Fruit fly (Drosophila melanogaster): ENCODE data around the gene EMC4.

EMC4 gene

DNA sequence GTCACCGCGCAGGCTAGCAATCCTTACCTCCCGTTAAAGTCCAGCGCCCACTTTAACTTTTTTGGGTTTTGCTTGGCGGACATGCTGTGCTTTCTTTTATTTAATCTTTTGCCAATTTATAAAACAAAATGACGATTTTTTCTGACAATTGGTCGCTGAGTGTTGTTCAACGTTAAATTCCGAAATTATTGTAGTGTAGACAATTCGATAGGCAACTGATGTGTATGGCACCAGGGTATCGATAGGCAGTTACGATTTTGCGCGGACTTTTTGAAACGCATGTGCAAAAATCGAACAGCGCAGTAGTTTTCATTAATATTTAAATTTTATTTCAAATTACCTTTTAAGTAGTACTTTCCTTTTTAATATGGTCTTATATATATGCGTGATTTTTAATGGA, at the start of gene EMC4:
Gene EMC4 (minus strand): TSS at position 174 of the 400 bp plus-strand sequence.
- TF ChIP-seq kay (GFP tag; optimal IDR thresholded peaks at IDR 0.05), result peak; percentile 44
- TF ChIP-seq CG18619 (GFP tag; optimal IDR thresholded peaks at IDR 0.05), result peak; percentile 7
- peak; percentile 14 for TF ChIP-seq CTCF (GFP tag; optimal IDR thresholded peaks at IDR 0.05)
- peak; percentile 82; the same call in 2 of the 3 replicates for TF ChIP-seq Opbp (GFP tag; IDR thresholded peaks at IDR 0.05; ENCODE audit: partially characterized antibody)
- TF ChIP-seq CG7556 (GFP tag; optimal IDR thresholded peaks at IDR 0.05), result peak; percentile 29
- TF ChIP-seq Rfx (GFP tag; IDR thresholded peaks at IDR 0.05), result peak; percentile 78
- peak; percentile 36; the same call in 2 of the 3 replicates for TF ChIP-seq CG11456 (GFP tag; IDR thresholded peaks at IDR 0.05)
- peak; percentile 21 for TF ChIP-seq gfzf (GFP tag; optimal IDR thresholded peaks at IDR 0.05)
- peak; percentile 33 for TF ChIP-seq CG9437 (GFP tag; optimal IDR thresholded peaks at IDR 0.05)
- no peak for TF ChIP-seq chinmo (GFP tag; IDR thresholded peaks at IDR 0.05; ENCODE audit: partially characterized antibody)
- peak; percentile 71 for TF ChIP-seq MBD-R2 (GFP tag; IDR thresholded peaks at IDR 0.05)
- TF ChIP-seq CG3407 (GFP tag; optimal IDR thresholded peaks at IDR 0.05), result no peak
- no peak for TF ChIP-seq Sox100B (GFP tag; optimal IDR thresholded peaks at IDR 0.05)
- TF ChIP-seq CG16779 (GFP tag; IDR thresholded peaks at IDR 0.05), result no peak
- TF ChIP-seq Aef1 (GFP tag; IDR thresholded peaks at IDR 0.05), result no peak
- peak; percentile 29; the same call in 1 of the 2 replicates for TF ChIP-seq CG4360 (GFP tag; IDR thresholded peaks at IDR 0.05)
- TF ChIP-seq Fer1 (GFP tag; optimal IDR thresholded peaks at IDR 0.05), result peak; percentile 72
- TF ChIP-seq Ets65A (GFP tag), result peak; percentile 93
- TF ChIP-seq CG6175 (GFP tag; IDR thresholded peaks at IDR 0.05), result peak; percentile 21; the same call in 1 of the 3 replicates
- peak; percentile 28 for TF ChIP-seq Hr3 (GFP tag; optimal IDR thresholded peaks at IDR 0.05)
- TF ChIP-seq CG30403 (GFP tag; optimal IDR thresholded peaks at IDR 0.05), result peak; percentile 48
- peak; percentile 72 for TF ChIP-seq CG13624 (GFP tag; optimal IDR thresholded peaks at IDR 0.05)
- peak; percentile 40; the same call in 1 of the 2 replicates for TF ChIP-seq nerfin-2 (GFP tag; IDR thresholded peaks at IDR 0.05; ENCODE audit: partially characterized antibody)
- peak; percentile 96 for TF ChIP-seq Med (GFP tag)
- TF ChIP-seq Mrtf (GFP tag; IDR thresholded peaks at IDR 0.05), result no peak
- peak in 1 of 2 experiments; percentile 25 for TF ChIP-seq bsh (GFP tag; optimal IDR thresholded peaks at IDR 0.05)
- TF ChIP-seq Bgb (GFP tag; IDR thresholded peaks at IDR 0.05; ENCODE audit: partially characterized antibody), result peak; percentile 80
- no peak for TF ChIP-seq CG4282 (GFP tag; optimal IDR thresholded peaks at IDR 0.05)
- TF ChIP-seq CG7987 (GFP tag; optimal IDR thresholded peaks at IDR 0.05), result peak; percentile 44
- peak; percentile 57 for TF ChIP-seq CG1603 (tag; optimal IDR thresholded peaks at IDR 0.05)
- no peak for TF ChIP-seq CG8478 (optimal IDR thresholded peaks at IDR 0.05)
- TF ChIP-seq CG14710 (tag; optimal IDR thresholded peaks at IDR 0.05), result peak; percentile 61
- TF ChIP-seq B-H2 (GFP tag; optimal IDR thresholded peaks at IDR 0.05), result peak; percentile 85
- no peak for TF ChIP-seq CG1602 (GFP tag; optimal IDR thresholded peaks at IDR 0.05)
- TF ChIP-seq ERR (GFP tag; optimal IDR thresholded peaks at IDR 0.05), result peak; percentile 37
- peak; percentile 56 for TF ChIP-seq CG8924 (tag; optimal IDR thresholded peaks at IDR 0.05)
- peak; percentile 14 for TF ChIP-seq CG15269 (tag; optimal IDR thresholded peaks at IDR 0.05)
- peak; percentile 71; the same call in 2 of the 3 replicates for TF ChIP-seq Dbx (GFP tag; IDR thresholded peaks at IDR 0.05)
- TF ChIP-seq usp (GFP tag; optimal IDR thresholded peaks at IDR 0.05), result no peak
- peak; percentile 76 for TF ChIP-seq Dll (GFP tag; IDR thresholded peaks at IDR 0.05; ENCODE audit: partially characterized antibody)
- peak; percentile 72 for TF ChIP-seq trem (tag; optimal IDR thresholded peaks at IDR 0.05)
- TF ChIP-seq CoRest (tag; optimal IDR thresholded peaks at IDR 0.05), result peak; percentile 34
- TF ChIP-seq CG1832 (GFP tag; optimal IDR thresholded peaks at IDR 0.05), result no peak
- peak; percentile 58 for TF ChIP-seq CG7786 (GFP tag; optimal IDR thresholded peaks at IDR 0.05)
- TF ChIP-seq dimm (GFP tag; IDR thresholded peaks at IDR 0.05), result no peak
- TF ChIP-seq CG12769 (tag; optimal IDR thresholded peaks at IDR 0.05), result peak; percentile 30
- no peak; the same call in 1 of the 2 replicates for TF ChIP-seq lmd (GFP tag; IDR thresholded peaks at IDR 0.05)
- TF ChIP-seq Mad (GFP tag; optimal IDR thresholded peaks at IDR 0.05), result peak; percentile 43
- peak; percentile 4 for TF ChIP-seq CG6854 (GFP tag; optimal IDR thresholded peaks at IDR 0.05)
- no peak for TF ChIP-seq CG5180 (GFP tag; optimal IDR thresholded peaks at IDR 0.05)
- TF ChIP-seq ap (GFP tag; IDR thresholded peaks at IDR 0.05), result no peak
